Worm (Caenorhabditis elegans): ENCODE measurements around the gene clec-76.

clec-76 gene

DNA sequence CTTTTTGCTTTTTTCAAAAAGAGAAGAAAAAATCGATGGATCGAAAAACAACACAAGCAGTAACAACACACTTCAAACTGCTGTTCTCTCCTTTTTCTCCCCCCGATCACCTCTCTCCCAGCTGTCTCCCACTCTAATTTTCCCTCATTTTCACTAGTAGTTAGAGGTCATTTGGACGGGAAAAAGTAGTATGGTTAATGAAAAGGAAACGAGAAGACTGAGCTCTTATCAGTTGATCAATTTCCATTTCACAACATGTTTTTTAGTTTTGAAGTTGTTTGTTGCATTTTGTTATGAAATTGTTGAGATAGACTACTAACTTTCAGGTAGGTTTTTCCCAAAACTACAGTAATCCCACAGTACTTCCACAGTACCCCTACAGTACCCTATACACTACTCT is 43.4 kb downstream of the clec-76 start:
- TF ChIP-seq mep-1 (tag; optimal IDR thresholded peaks at IDR 0.05) (no peak), snpc-4 (tag; optimal IDR thresholded peaks at IDR 0.05) (no peak), unc-62 (GFP tag; optimal IDR thresholded peaks at IDR 0.05) (no peak), M03D4.4 (tag; optimal IDR thresholded peaks at IDR 0.05) (no peak), ztf-11 (tag; optimal IDR thresholded peaks at IDR 0.05) (no peak), ceh-39 (tag; optimal IDR thresholded peaks at IDR 0.05) (no peak), pha-4 (tag; optimal IDR thresholded peaks at IDR 0.05) (no peak), mab-5 (tag; optimal IDR thresholded peaks at IDR 0.05) (no peak), ceh-43 (GFP tag; optimal IDR thresholded peaks at IDR 0.05) (no peak), drap-1 (GFP tag; optimal IDR thresholded peaks at IDR 0.05) (no peak), sptf-1 (tag; optimal IDR thresholded peaks at IDR 0.05) (no peak), nhr-2 (tag; optimal IDR thresholded peaks at IDR 0.05) (no peak), zip-8 (tag; optimal IDR thresholded peaks at IDR 0.05) (no peak), lin-13 (tag; optimal IDR thresholded peaks at IDR 0.05) (no peak)

DNA sequence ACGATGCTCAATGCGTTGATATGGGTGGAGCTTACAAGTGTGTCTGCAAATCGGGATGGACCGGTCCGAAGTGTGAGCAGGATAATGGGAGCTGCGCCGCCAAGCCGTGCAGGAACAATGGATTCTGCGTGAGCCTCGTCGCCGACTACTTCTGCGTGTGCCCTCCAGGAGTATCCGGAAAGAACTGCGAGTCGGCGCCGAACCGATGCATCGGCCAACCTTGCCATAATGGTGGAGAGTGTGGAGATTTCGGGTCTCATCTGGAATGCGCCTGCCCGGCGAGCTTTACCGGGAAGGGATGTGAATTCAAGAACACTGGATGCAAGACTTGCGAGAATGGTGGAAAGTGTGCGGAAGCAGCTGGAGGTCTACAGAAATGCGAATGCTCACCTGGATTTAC is 44.9 kb downstream of the clec-76 start:
- TF ChIP-seq mls-2 (tag; optimal IDR thresholded peaks at IDR 0.05) (no peak), ceh-39 (tag; optimal IDR thresholded peaks at IDR 0.05) (no peak), nhr-2 (tag; optimal IDR thresholded peaks at IDR 0.05) (no peak), snpc-4 (tag; optimal IDR thresholded peaks at IDR 0.05) (no peak), tbx-8 (GFP tag; optimal IDR thresholded peaks at IDR 0.05) (no peak), sptf-1 (tag; optimal IDR thresholded peaks at IDR 0.05) (no peak), lsy-2 (tag; optimal IDR thresholded peaks at IDR 0.05) (no peak), unc-120 (tag; optimal IDR thresholded peaks at IDR 0.05; ENCODE audit: poor library complexity, severe bottlenecking) (no peak), nhr-28 (tag; optimal IDR thresholded peaks at IDR 0.05) (no peak), ztf-11 (tag; optimal IDR thresholded peaks at IDR 0.05) (no peak), hlh-1 (tag; optimal IDR thresholded peaks at IDR 0.05) (no peak), unc-62 (GFP tag; optimal IDR thresholded peaks at IDR 0.05) (no peak), zip-8 (tag; optimal IDR thresholded peaks at IDR 0.05) (no peak), drap-1 (GFP tag; optimal IDR thresholded peaks at IDR 0.05) (no peak), lin-13 (tag; optimal IDR thresholded peaks at IDR 0.05) (no peak), cnd-1 (tag; optimal IDR thresholded peaks at IDR 0.05) (no peak)

DNA sequence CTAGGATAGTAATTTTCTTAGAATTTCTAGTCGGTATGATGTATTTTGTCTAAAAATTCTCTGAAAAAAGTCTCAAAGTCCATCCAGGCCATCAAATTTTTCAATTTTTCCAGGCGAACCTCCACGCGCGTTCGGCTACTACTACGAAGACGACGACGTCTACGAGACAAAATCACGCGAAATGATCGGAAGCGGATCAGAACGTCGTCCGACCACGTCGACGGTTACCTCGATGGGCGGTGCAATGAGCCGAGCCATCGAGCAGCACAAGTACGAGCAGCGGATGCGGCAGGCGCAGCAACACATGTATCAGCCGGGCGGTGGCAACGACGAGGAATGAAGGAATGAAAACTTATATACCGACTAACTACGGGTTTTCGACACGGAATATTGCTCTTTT is 48.6 kb downstream of the clec-76 start:
- TF ChIP-seq elt-1 (tag; optimal IDR thresholded peaks at IDR 0.05; ENCODE audit: borderline replicate concordance, insufficient read depth) (no peak), zip-8 (tag; optimal IDR thresholded peaks at IDR 0.05) (no peak)

DNA sequence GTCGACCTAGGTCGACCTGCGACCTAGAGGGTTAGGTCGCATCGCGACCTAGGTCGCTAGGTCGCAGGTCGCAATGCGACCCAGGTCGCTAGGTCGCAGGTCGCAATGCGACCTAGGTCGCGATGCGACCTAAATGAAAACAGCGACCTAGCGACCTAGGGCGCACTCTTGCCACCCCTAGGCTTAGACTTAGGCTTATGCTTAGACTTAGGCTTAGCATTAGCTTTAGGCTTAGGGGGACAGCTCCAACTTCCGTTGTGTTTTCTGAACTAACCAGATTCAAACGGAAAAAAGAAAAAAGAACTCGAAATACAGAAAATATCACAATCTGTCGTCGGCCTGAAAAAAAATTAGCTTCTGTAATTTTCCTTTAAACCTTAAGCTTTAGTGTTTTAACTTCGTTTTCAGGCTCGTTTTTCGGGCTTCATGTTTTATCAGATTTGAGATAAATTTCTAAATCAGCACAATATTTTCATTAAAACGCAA is 49.3 kb downstream of the clec-76 start:
- no peak for TF ChIP-seq ham-2 (GFP tag; optimal IDR thresholded peaks at IDR 0.05)
- TF ChIP-seq ceh-83 (GFP tag; optimal IDR thresholded peaks at IDR 0.05), result no peak
- TF ChIP-seq lin-13 (tag; optimal IDR thresholded peaks at IDR 0.05), result no peak
- no peak for TF ChIP-seq ces-1 (GFP tag; optimal IDR thresholded peaks at IDR 0.05)
- TF ChIP-seq M03D4.4 (tag; optimal IDR thresholded peaks at IDR 0.05), result no peak
- TF ChIP-seq unc-62 (GFP tag; optimal IDR thresholded peaks at IDR 0.05), result no peak
- TF ChIP-seq flh-1 (GFP tag; optimal IDR thresholded peaks at IDR 0.05), result no peak
- TF ChIP-seq nhr-237 (tag; optimal IDR thresholded peaks at IDR 0.05), result no peak
- no peak for TF ChIP-seq lsy-2 (tag; optimal IDR thresholded peaks at IDR 0.05)
- TF ChIP-seq mab-5 (tag; optimal IDR thresholded peaks at IDR 0.05), result no peak
- no peak for TF ChIP-seq lin-32 (GFP tag; optimal IDR thresholded peaks at IDR 0.05)
- TF ChIP-seq unc-120 (tag; optimal IDR thresholded peaks at IDR 0.05; ENCODE audit: poor library complexity, severe bottlenecking), result no peak

DNA sequence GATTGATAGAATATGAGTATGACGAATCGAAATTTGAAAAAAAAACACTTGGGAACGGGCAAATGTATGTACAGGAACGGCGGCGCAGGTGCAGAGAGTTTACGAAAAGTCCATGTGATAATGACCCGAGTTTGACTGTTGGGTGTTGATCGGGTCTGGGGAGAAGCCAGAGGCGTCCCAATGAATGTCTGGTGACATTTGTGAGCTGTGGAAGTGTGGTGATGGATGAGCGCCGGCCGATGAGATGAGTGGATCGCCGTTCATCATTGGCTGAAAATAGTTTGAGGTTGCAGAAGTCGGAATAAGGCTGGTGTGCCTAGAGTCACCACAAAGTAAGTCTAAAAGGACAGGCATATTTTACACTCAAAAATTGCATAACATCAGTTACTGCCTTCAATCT is 50.6 kb downstream of the clec-76 start:
- no peak for TF ChIP-seq ceh-43 (GFP tag; optimal IDR thresholded peaks at IDR 0.05)

DNA sequence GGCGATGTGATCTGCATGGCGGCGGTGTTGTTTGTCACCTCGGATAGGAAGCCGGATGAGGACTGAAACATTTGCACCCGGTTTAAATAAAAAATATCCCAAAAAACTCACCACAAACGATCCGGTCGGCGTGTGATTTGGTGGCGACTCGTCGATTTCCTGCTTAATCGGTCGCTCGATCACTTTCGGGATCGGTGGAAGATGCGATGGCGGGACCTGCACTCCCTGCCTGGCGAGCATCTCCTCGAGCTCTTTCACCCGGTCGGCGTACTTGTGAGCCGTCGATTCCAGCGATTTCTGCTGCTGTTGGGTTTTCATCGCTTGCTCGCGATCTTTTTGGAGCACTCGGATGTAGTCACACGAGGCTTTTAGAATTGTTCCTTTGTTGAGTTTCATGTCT is 51.7 kb downstream of the clec-76 start:
- no peak for TF ChIP-seq nhr-237 (tag; optimal IDR thresholded peaks at IDR 0.05)
- TF ChIP-seq zip-8 (tag; optimal IDR thresholded peaks at IDR 0.05), result no peak
- TF ChIP-seq mab-5 (tag; optimal IDR thresholded peaks at IDR 0.05), result no peak
- no peak for TF ChIP-seq M03D4.4 (tag; optimal IDR thresholded peaks at IDR 0.05)
- no peak for TF ChIP-seq nhr-12 (tag; optimal IDR thresholded peaks at IDR 0.05)
- no peak for TF ChIP-seq elt-3 (tag; optimal IDR thresholded peaks at IDR 0.05)
- TF ChIP-seq hlh-1 (tag; optimal IDR thresholded peaks at IDR 0.05), result no peak
- TF ChIP-seq nhr-76 (tag; optimal IDR thresholded peaks at IDR 0.05), result no peak
- TF ChIP-seq cnd-1 (tag; optimal IDR thresholded peaks at IDR 0.05), result no peak
- TF ChIP-seq drap-1 (GFP tag; optimal IDR thresholded peaks at IDR 0.05), result no peak
- no peak for TF ChIP-seq ztf-11 (tag; optimal IDR thresholded peaks at IDR 0.05)
- TF ChIP-seq mls-2 (tag; optimal IDR thresholded peaks at IDR 0.05), result no peak
- no peak for TF ChIP-seq nhr-28 (tag; optimal IDR thresholded peaks at IDR 0.05)
- no peak for TF ChIP-seq ham-2 (GFP tag; optimal IDR thresholded peaks at IDR 0.05)
- TF ChIP-seq flh-1 (GFP tag; optimal IDR thresholded peaks at IDR 0.05), result no peak
- no peak for TF ChIP-seq ceh-39 (tag; optimal IDR thresholded peaks at IDR 0.05)
- TF ChIP-seq ceh-43 (GFP tag; optimal IDR thresholded peaks at IDR 0.05), result no peak

Measured in whole organism, mixed stage, embryonic.